Fruit fly (Drosophila melanogaster) whole organism, embryonic: ENCODE results near the gene Glg1.

Experiments
- Antp ChIP-seq: fragments of 200-800 bp; sonication (Bioruptor generic); optimal IDR thresholded peaks from 3 replicates; lab custom pipeline; 2016; ENCODE audit warnings: missing biosample characterization, missing genetic modification characterization
- Awh ChIP-seq: fragments of 200-800 bp; sonication (Bioruptor generic); IDR thresholded peaks from 2 replicates; pipeline ENCODE4, ENCODE4 v1.3.6; 2022; ENCODE audit warnings: missing biosample characterization, missing genetic modification characterization
- CG10209 ChIP-seq: fragments of 200-800 bp; sonication (Bioruptor generic); optimal IDR thresholded peaks from 3 replicates; lab custom pipeline; 2017; ENCODE audit warnings: missing biosample characterization, mild to moderate bottlenecking, missing genetic modification characterization, missing genetic modification reagents
- CG10431 ChIP-seq: fragments of 200-800 bp; sonication (Bioruptor generic); optimal IDR thresholded peaks from 3 replicates; lab custom pipeline; 2018; ENCODE audit warnings: missing biosample characterization, mild to moderate bottlenecking, missing genetic modification characterization
- CG10565 ChIP-seq: fragments of 200-800 bp; sonication (Bioruptor generic); optimal IDR thresholded peaks from 3 replicates; lab custom pipeline; 2016; ENCODE audit warnings: missing biosample characterization, mild to moderate bottlenecking, missing genetic modification characterization
- CG10979 ChIP-seq: fragments of 200-800 bp; sonication (Bioruptor generic); optimal IDR thresholded peaks from 2 replicates; lab custom pipeline; 2018; ENCODE audit warnings: missing biosample characterization, mild to moderate bottlenecking, missing genetic modification characterization, moderate library complexity
- CG12659 ChIP-seq: fragments of 200-800 bp; sonication (Bioruptor generic); optimal IDR thresholded peaks from 3 replicates; lab custom pipeline; 2017; ENCODE audit warnings: mild to moderate bottlenecking, missing biosample characterization, missing genetic modification reagents, missing genetic modification characterization
- CG12769 ChIP-seq: fragments of 200-800 bp; sonication (Bioruptor generic); optimal IDR thresholded peaks from 2 replicates; lab custom pipeline; 2019; ENCODE audit warnings: missing biosample characterization, mild to moderate bottlenecking, missing genetic modification characterization, moderate library complexity
- CG16815 ChIP-seq: fragments of 200-800 bp; sonication (Bioruptor generic); optimal IDR thresholded peaks from 3 replicates; lab custom pipeline; 2017; ENCODE audit warnings: missing biosample characterization, mild to moderate bottlenecking, missing genetic modification characterization
- CG17361 ChIP-seq: fragments of 200-800 bp; sonication (Bioruptor generic); IDR thresholded peaks from 3 replicates; pipeline ENCODE4 v1.3.6; 2022; ENCODE audit warnings: missing biosample characterization, missing genetic modification characterization
- CG17612 ChIP-seq: fragments of 200-800 bp; sonication (Bioruptor generic); IDR thresholded peaks from 2 replicates; pipeline ENCODE4 v1.3.6; 2022; ENCODE audit warnings: missing biosample characterization, missing genetic modification characterization
- CG17802 ChIP-seq: fragments of 200-800 bp; sonication (Bioruptor generic); optimal IDR thresholded peaks from 2 replicates; lab custom pipeline; 2018; ENCODE audit warnings: missing biosample characterization, mild to moderate bottlenecking, missing genetic modification characterization, moderate library complexity
- CG30020 ChIP-seq: fragments of 200-800 bp; optimal IDR thresholded peaks from 2 replicates; lab custom pipeline; 2019; ENCODE audit warnings: missing biosample characterization, mild to moderate bottlenecking, missing genetic modification characterization, moderate library complexity
- CG31441 ChIP-seq: fragments of 200-800 bp; sonication (Bioruptor generic); IDR thresholded peaks from 2 replicates; pipeline ENCODE4 v1.3.6; 2022; ENCODE audit warnings: missing biosample characterization, missing genetic modification characterization
- CG6689 ChIP-seq: fragments of 200-800 bp; sonication (Bioruptor generic); IDR thresholded peaks from 2 replicates; pipeline ENCODE4 v1.3.6; 2022; ENCODE audit warnings: missing biosample characterization, missing genetic modification characterization
- CG8765 ChIP-seq: fragments of 200-800 bp; sonication (Bioruptor generic); IDR thresholded peaks from 2 replicates; pipeline ENCODE4 v1.3.6; 2022; ENCODE audit warnings: missing biosample characterization, missing genetic modification characterization
- CkIIα-i1 ChIP-seq: fragments of 200-800 bp; sonication (Bioruptor generic); IDR thresholded peaks from 2 replicates; pipeline ENCODE4 v1.3.6; 2022; ENCODE audit warnings: missing biosample characterization, missing genetic modification characterization
- D ChIP-seq, 2 experiments: fragments of 200-800 bp in 1 of 2; fragments of >200 bp in 1 of 2; sonication (Bioruptor generic) in 1 of 2; optimal IDR thresholded peaks; 2 replicates in 1 of 2; 3 replicates in 1 of 2; lab custom pipeline; 2017; ENCODE audit warnings: mild to moderate bottlenecking in 1 of 2, missing biosample characterization in 1 of 2, missing genetic modification characterization in 1 of 2, missing genetic modification reagents in 1 of 2
- D19B ChIP-seq: fragments of 200-800 bp; sonication (Bioruptor generic); optimal IDR thresholded peaks from 2 replicates; lab custom pipeline; 2017; ENCODE audit warnings: missing biosample characterization, mild to moderate bottlenecking, missing genetic modification characterization
- Dad ChIP-seq: fragments of 200-800 bp; sonication (Bioruptor generic); optimal IDR thresholded peaks from 3 replicates; lab custom pipeline; 2016; ENCODE audit warnings: missing biosample characterization, missing genetic modification characterization
- E2f2 ChIP-seq: fragments of 200-800 bp; sonication (Bioruptor generic); IDR thresholded peaks from 2 replicates; pipeline ENCODE4 v1.3.6; 2022; ENCODE audit warnings: missing biosample characterization, missing genetic modification characterization
- Gsc ChIP-seq: fragments of 200-800 bp; sonication (Bioruptor generic); IDR thresholded peaks from 2 replicates; pipeline ENCODE4 v1.3.6; 2022; ENCODE audit warnings: missing biosample characterization, missing genetic modification characterization
- HLH3B ChIP-seq: fragments of 200-800 bp; sonication (Bioruptor generic); IDR thresholded peaks from 2 replicates; pipeline ENCODE4 v1.3.6; 2022; ENCODE audit warnings: missing biosample characterization, missing genetic modification characterization
- HLH4C ChIP-seq: fragments of 200-800 bp; sonication (Bioruptor generic); IDR thresholded peaks from 3 replicates; pipeline ENCODE4 v1.3.6; 2022; ENCODE audit warnings: missing biosample characterization, missing genetic modification characterization; ENCODE audit not compliant: partially characterized antibody
- HLH54F ChIP-seq: fragments of 200-800 bp; sonication (Bioruptor generic); optimal IDR thresholded peaks from 3 replicates; lab custom pipeline; 2016; ENCODE audit warnings: missing biosample characterization, missing genetic modification characterization
- Hr39 ChIP-seq: fragments of >200 bp; optimal IDR thresholded peaks from 2 replicates; lab custom pipeline; 2017
- Hsf ChIP-seq: fragments of 200-800 bp; sonication (Bioruptor generic); optimal IDR thresholded peaks from 3 replicates; lab custom pipeline; 2016; ENCODE audit warnings: missing biosample characterization, missing genetic modification characterization
- Mad ChIP-seq: fragments of 200-800 bp; sonication (Bioruptor generic); optimal IDR thresholded peaks from 2 replicates; lab custom pipeline; 2016; ENCODE audit warnings: missing biosample characterization, missing genetic modification characterization
- Meics ChIP-seq: fragments of 200-800 bp; sonication (Bioruptor generic); optimal IDR thresholded peaks from 2 replicates; lab custom pipeline; 2017; ENCODE audit warnings: missing biosample characterization, mild to moderate bottlenecking, missing genetic modification characterization
- Mes4 ChIP-seq: fragments of 200-800 bp; sonication (Bioruptor generic); optimal IDR thresholded peaks from 2 replicates; lab custom pipeline; 2016; ENCODE audit warnings: missing biosample characterization, missing genetic modification characterization
- NC2α ChIP-seq: fragments of 200-800 bp; sonication (Bioruptor generic); optimal IDR thresholded peaks from 2 replicates; lab custom pipeline; 2016; ENCODE audit warnings: missing biosample characterization, missing genetic modification characterization
- Nf-YB ChIP-seq: fragments of 200-800 bp; sonication (Bioruptor generic); optimal IDR thresholded peaks from 3 replicates; lab custom pipeline; 2019; ENCODE audit warnings: missing biosample characterization, mild to moderate bottlenecking, missing genetic modification characterization, moderate library complexity
- Sry-β ChIP-seq: fragments of 200-800 bp; sonication (Bioruptor generic); optimal IDR thresholded peaks from 2 replicates; lab custom pipeline; 2018; ENCODE audit warnings: missing biosample characterization, mild to moderate bottlenecking, missing genetic modification characterization, moderate library complexity
- Usf ChIP-seq: fragments of 200-800 bp; sonication (Bioruptor generic); optimal IDR thresholded peaks from 2 replicates; lab custom pipeline; 2017; ENCODE audit warnings: missing genotype, missing biosample characterization, missing genetic modification characterization
- Vsx1 ChIP-seq: fragments of 200-800 bp; sonication (Bioruptor generic); optimal IDR thresholded peaks from 2 replicates; lab custom pipeline; 2017; ENCODE audit warnings: missing biosample characterization, mild to moderate bottlenecking, missing genetic modification characterization, missing genetic modification reagents
- YL-1 ChIP-seq: fragments of 200-800 bp; sonication (Bioruptor generic); optimal IDR thresholded peaks from 3 replicates; lab custom pipeline; 2017; ENCODE audit warnings: missing biosample characterization, mild to moderate bottlenecking, missing genetic modification characterization
- ara ChIP-seq: fragments of 200-800 bp; sonication (Bioruptor generic); IDR thresholded peaks from 2 replicates; pipeline ENCODE4 v1.3.6; 2022; ENCODE audit warnings: missing biosample characterization, missing genetic modification characterization
- bigmax ChIP-seq: fragments of 200-800 bp; sonication (Bioruptor generic); optimal IDR thresholded peaks from 2 replicates; lab custom pipeline; 2018; ENCODE audit warnings: missing biosample characterization, mild to moderate bottlenecking, missing genetic modification characterization
- btn ChIP-seq: fragments of 200-800 bp; sonication (Bioruptor generic); optimal IDR thresholded peaks from 2 replicates; lab custom pipeline; 2016; ENCODE audit warnings: missing biosample characterization, missing genetic modification characterization
- chn ChIP-seq: fragments of 200-800 bp; sonication (Bioruptor generic); optimal IDR thresholded peaks from 2 replicates; lab custom pipeline; 2016; ENCODE audit warnings: missing biosample characterization, missing genetic modification characterization
- corto ChIP-seq: fragments of 200-800 bp; sonication (Bioruptor generic); optimal IDR thresholded peaks from 2 replicates; lab custom pipeline; 2016; ENCODE audit warnings: missing biosample characterization, mild to moderate bottlenecking, missing genetic modification characterization, moderate library complexity
- dpn ChIP-seq, 2 experiments: fragments of 200-800 bp; sonication (Bioruptor generic); optimal IDR thresholded peaks; 3 replicates each; lab custom pipeline; 2016; ENCODE audit warnings: missing biosample characterization in 2 of 2, missing genetic modification characterization in 2 of 2
- en ChIP-seq: fragments of 200-800 bp; sonication (Bioruptor generic); optimal IDR thresholded peaks from 2 replicates; lab custom pipeline; 2016; ENCODE audit warnings: missing biosample characterization, missing genetic modification characterization
- fd3F ChIP-seq: fragments of 200-800 bp; sonication (Bioruptor generic); optimal IDR thresholded peaks from 2 replicates; lab custom pipeline; 2018; ENCODE audit warnings: missing biosample characterization, mild to moderate bottlenecking, missing genetic modification characterization, moderate library complexity
- fd96Cb ChIP-seq: fragments of 200-800 bp; sonication (Bioruptor generic); optimal IDR thresholded peaks from 2 replicates; lab custom pipeline; 2018; ENCODE audit warnings: missing biosample characterization, mild to moderate bottlenecking, missing genetic modification characterization, moderate library complexity
- grn ChIP-seq: fragments of 200-800 bp; sonication (Bioruptor generic); optimal IDR thresholded peaks from 3 replicates; lab custom pipeline; 2017; ENCODE audit warnings: missing biosample characterization, missing genetic modification characterization
- lmd ChIP-seq: fragments of 200-800 bp; sonication (Bioruptor generic); IDR thresholded peaks from 2 replicates; pipeline ENCODE4 v1.3.6; 2022; ENCODE audit warnings: missing biosample characterization, missing genetic modification characterization
- onecut ChIP-seq: fragments of 200-800 bp; sonication (Bioruptor generic); IDR thresholded peaks from 2 replicates; pipeline ENCODE4 v1.3.6; 2022; ENCODE audit warnings: missing biosample characterization, missing genetic modification characterization
- sd ChIP-seq: fragments of 200-800 bp; sonication (Bioruptor generic); optimal IDR thresholded peaks from 3 replicates; lab custom pipeline; 2018; ENCODE audit warnings: missing biosample characterization, mild to moderate bottlenecking, missing genetic modification characterization, moderate library complexity
- stc ChIP-seq: fragments of 200-800 bp; sonication (Bioruptor generic); IDR thresholded peaks from 2 replicates; pipeline ENCODE4 v1.3.6; 2022; ENCODE audit warnings: missing biosample characterization, missing genetic modification characterization
- wdn ChIP-seq: fragments of 200-800 bp; sonication (Bioruptor generic); IDR thresholded peaks from 2 replicates; pipeline ENCODE4 v1.3.6; 2022; ENCODE audit warnings: missing biosample characterization, missing genetic modification characterization
- yki ChIP-seq: fragments of >200 bp; optimal IDR thresholded peaks from 3 replicates; lab custom pipeline; 2018

The Glg1 gene

DNA sequence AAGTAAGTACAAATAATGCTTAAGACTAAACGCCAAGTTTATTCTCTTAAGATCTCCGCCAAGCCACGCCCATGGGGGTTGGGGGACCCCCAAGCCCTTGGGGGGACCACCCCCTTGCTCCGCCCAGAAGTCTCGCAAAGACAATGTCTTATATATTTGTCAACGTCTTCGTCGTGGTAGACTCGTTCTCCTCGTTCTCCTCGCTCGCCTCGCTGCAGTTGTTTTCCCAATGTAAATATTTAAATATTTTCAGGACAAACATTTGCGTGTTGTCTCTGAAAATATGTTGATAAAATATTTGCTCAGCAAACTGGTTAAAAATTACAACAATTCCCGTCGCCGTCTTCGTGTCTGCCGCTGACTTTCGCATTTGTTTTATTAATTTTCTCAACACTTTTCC is 43.1 kb downstream of the Glg1 start (continued):
- TF ChIP-seq Nf-YB (peak; percentile 62), HLH3B (GFP tag; lab: Robert Waterston, UW) (peak; percentile 30; the same call in 1 of the 2 replicates), dpn (GFP tag; optimal IDR thresholded peaks at IDR 0.05; lab: Kevin White, UChicago) (no peak), btn (GFP tag; lab: Kevin White, UChicago) (peak; percentile 53), CG10979 (peak; percentile 79), fd3F (GFP tag; lab: Kevin White, UChicago) (no peak), Sry-β (GFP tag; lab: Kevin White, UChicago) (peak; percentile 63), D (optimal IDR thresholded peaks at IDR 0.05; lab: Kevin White, UChicago) (no peak), D (GFP tag; optimal IDR thresholded peaks at IDR 0.05; lab: Kevin White, UChicago) (peak; percentile 84), E2f2 (GFP tag; lab: Robert Waterston, UW) (no peak), CG12769 (tag; lab: Kevin White, UChicago) (no peak), Awh (GFP tag; lab: Robert Waterston, UW) (peak; percentile 58; the same call in 1 of the 2 replicates), CG10431 (GFP tag; lab: Kevin White, UChicago) (peak; percentile 43), CG12659 (GFP tag; lab: Kevin White, UChicago) (peak; percentile 27), stc (GFP tag; lab: Robert Waterston, UW) (no peak; the same call in 1 of the 2 replicates), Vsx1 (GFP tag; lab: Kevin White, UChicago) (peak; percentile 85), chn (GFP tag; lab: Kevin White, UChicago) (peak; percentile 15), D19B (no peak), wdn (GFP tag; lab: Robert Waterston, UW) (no peak), bigmax (peak; percentile 22), Dad (GFP tag; lab: Kevin White, UChicago) (peak; percentile 29), CG17361 (GFP tag; lab: Robert Waterston, UW) (peak; percentile 87), Hsf (GFP tag; lab: Kevin White, UChicago) (peak; percentile 45), NC2α (GFP tag; lab: Kevin White, UChicago) (peak; percentile 73), CG17612 (GFP tag; lab: Robert Waterston, UW) (no peak), Antp (GFP tag; lab: Kevin White, UChicago) (no peak), Meics (GFP tag; lab: Kevin White, UChicago) (peak; percentile 5), Gsc (GFP tag; lab: Robert Waterston, UW) (no peak), Hr39 (no peak), Mad (GFP tag; lab: Kevin White, UChicago) (peak; percentile 34), onecut (GFP tag; lab: Robert Waterston, UW) (peak; percentile 73), HLH4C (GFP tag; lab: Robert Waterston, UW) (no peak), corto (no peak), CG10565 (GFP tag; lab: Kevin White, UChicago) (no peak), ara (GFP tag; lab: Robert Waterston, UW) (peak; percentile 91), CG6689 (GFP tag; lab: Robert Waterston, UW) (peak; percentile 57), fd96Cb (tag; lab: Kevin White, UChicago) (peak; percentile 75), HLH54F (GFP tag; lab: Kevin White, UChicago) (no peak), CG31441 (GFP tag; lab: Robert Waterston, UW) (peak; percentile 88), Usf (peak; percentile 52), CG16815 (GFP tag; lab: Kevin White, UChicago) (peak; percentile 59), yki (lab: Kevin White, UChicago) (no peak), Mes4 (GFP tag; lab: Kevin White, UChicago) (peak; percentile 9), lmd (GFP tag; lab: Robert Waterston, UW) (no peak), CkIIα-i1 (GFP tag; lab: Robert Waterston, UW) (no peak), CG30020 (tag; lab: Kevin White, UChicago) (no peak), CG8765 (GFP tag; lab: Robert Waterston, UW) (0 out of 2 replicates have a peak, but pooled peaks have one; percentile 32), sd (no peak), CG17802 (peak; percentile 66), CG10209 (GFP tag; lab: Kevin White, UChicago) (peak; percentile 85), en (GFP tag; lab: Kevin White, UChicago) (no peak), grn (GFP tag; lab: Kevin White, UChicago) (no peak), YL-1 (peak; percentile 61)
